Fruit fly (Drosophila melanogaster) whole organism, embryonic: ENCODE measurements around the gene CG12814.

ENCODE experiments used
- Atf3 ChIP-seq: fragments of 200-800 bp; sonication (Bioruptor generic); optimal IDR thresholded peaks from 3 replicates; lab custom pipeline; 2016; ENCODE audit warnings: missing biosample characterization, missing genetic modification characterization
- BtbVII ChIP-seq: fragments of 200-800 bp; sonication (Bioruptor generic); optimal IDR thresholded peaks from 3 replicates; lab custom pipeline; 2017; ENCODE audit warnings: missing biosample characterization, mild to moderate bottlenecking, missing genetic modification characterization
- CG1024 ChIP-seq: fragments of 200-800 bp; sonication (Bioruptor generic); IDR thresholded peaks from 2 replicates; pipeline ENCODE4 v1.3.6; 2022; ENCODE audit warnings: missing biosample characterization, missing genetic modification characterization
- CG10543 ChIP-seq: fragments of 200-800 bp; sonication (Bioruptor generic); optimal IDR thresholded peaks from 3 replicates; lab custom pipeline; 2017; ENCODE audit warnings: missing biosample characterization, mild to moderate bottlenecking, missing genetic modification characterization, moderate library complexity
- CG10959 ChIP-seq: fragments of 200-800 bp; sonication (Bioruptor generic); IDR thresholded peaks from 2 replicates; pipeline ENCODE4 v1.3.6; 2022; ENCODE audit warnings: missing biosample characterization, missing genetic modification characterization
- CG12236 ChIP-seq: fragments of 200-800 bp; sonication (Bioruptor generic); optimal IDR thresholded peaks from 2 replicates; lab custom pipeline; 2016; ENCODE audit warnings: missing biosample characterization, missing genetic modification characterization
- CG14014 ChIP-seq: fragments of 200-800 bp; sonication (Bioruptor generic); IDR thresholded peaks from 2 replicates; pipeline ENCODE4 v1.3.6; 2022; ENCODE audit warnings: missing biosample characterization, missing genetic modification characterization
- CG16815 ChIP-seq: fragments of 200-800 bp; sonication (Bioruptor generic); optimal IDR thresholded peaks from 3 replicates; lab custom pipeline; 2017; ENCODE audit warnings: missing biosample characterization, mild to moderate bottlenecking, missing genetic modification characterization
- CG17568 ChIP-seq: fragments of 200-800 bp; sonication (Bioruptor generic); optimal IDR thresholded peaks from 2 replicates; lab custom pipeline; 2018; ENCODE audit warnings: missing biosample characterization, mild to moderate bottlenecking, missing genetic modification characterization, moderate library complexity
- CG18599 ChIP-seq: fragments of 200-800 bp; sonication (Bioruptor generic); optimal IDR thresholded peaks from 3 replicates; lab custom pipeline; 2017; ENCODE audit warnings: missing biosample characterization, missing genetic modification characterization, mild to moderate bottlenecking, moderate library complexity, missing genetic modification reagents
- CG2889 ChIP-seq: fragments of 200-800 bp; sonication (Bioruptor generic); IDR thresholded peaks from 3 replicates; pipeline ENCODE4 v1.3.6; 2022; ENCODE audit warnings: missing biosample characterization, missing genetic modification characterization
- CG30403 ChIP-seq: fragments of 200-800 bp; sonication (Bioruptor generic); optimal IDR thresholded peaks from 3 replicates; lab custom pipeline; 2016; ENCODE audit warnings: missing biosample characterization, missing genetic modification characterization
- CG3407 ChIP-seq: fragments of 200-800 bp; sonication (Bioruptor generic); optimal IDR thresholded peaks from 2 replicates; lab custom pipeline; 2018; ENCODE audit warnings: missing biosample characterization, mild to moderate bottlenecking, missing genetic modification characterization
- CG34376 ChIP-seq: fragments of 200-800 bp; sonication (Bioruptor generic); optimal IDR thresholded peaks from 2 replicates; lab custom pipeline; 2018; ENCODE audit warnings: missing biosample characterization, mild to moderate bottlenecking, missing genetic modification characterization
- CG4707 ChIP-seq: fragments of 200-800 bp; sonication (Bioruptor generic); optimal IDR thresholded peaks from 2 replicates; lab custom pipeline; 2018; ENCODE audit warnings: missing biosample characterization, mild to moderate bottlenecking, missing genetic modification characterization, moderate library complexity
- CG5953 ChIP-seq: fragments of 200-800 bp; sonication (Bioruptor generic); IDR thresholded peaks from 2 replicates; pipeline ENCODE4 v1.3.6; 2022; ENCODE audit warnings: missing biosample characterization, missing genetic modification characterization
- CG7987 ChIP-seq: fragments of 200-800 bp; sonication (Bioruptor generic); optimal IDR thresholded peaks from 2 replicates; lab custom pipeline; 2018; ENCODE audit warnings: missing biosample characterization, mild to moderate bottlenecking, missing genetic modification characterization, moderate library complexity
- CG8281 ChIP-seq: fragments of 200-800 bp; sonication (Bioruptor generic); optimal IDR thresholded peaks from 2 replicates; lab custom pipeline; 2018; ENCODE audit warnings: missing biosample characterization, mild to moderate bottlenecking, missing genetic modification characterization, moderate library complexity
- Dp ChIP-seq: fragments of 200-800 bp; sonication (Bioruptor generic); optimal IDR thresholded peaks from 2 replicates; lab custom pipeline; 2018; ENCODE audit warnings: missing biosample characterization, mild to moderate bottlenecking, missing genetic modification characterization, moderate library complexity
- Dref ChIP-seq: fragments of 200-800 bp; sonication (Bioruptor generic); IDR thresholded peaks from 2 replicates; pipeline ENCODE4 v1.3.6; 2022; ENCODE audit warnings: missing biosample characterization, missing genetic modification characterization
- E2f2 ChIP-seq: fragments of 200-800 bp; sonication (Bioruptor generic); IDR thresholded peaks from 2 replicates; pipeline ENCODE4 v1.3.6; 2022; ENCODE audit warnings: missing biosample characterization, missing genetic modification characterization
- HmgZ ChIP-seq: fragments of 200-800 bp; sonication (Bioruptor generic); optimal IDR thresholded peaks from 2 replicates; lab custom pipeline; 2018; ENCODE audit warnings: missing biosample characterization, mild to moderate bottlenecking, missing genetic modification characterization
- Lim3 ChIP-seq: fragments of 200-800 bp; sonication (Bioruptor generic); IDR thresholded peaks from 2 replicates; pipeline ENCODE4 v1.3.6; 2022; ENCODE audit warnings: missing biosample characterization, missing genetic modification characterization
- Mes4 ChIP-seq: fragments of 200-800 bp; sonication (Bioruptor generic); optimal IDR thresholded peaks from 2 replicates; lab custom pipeline; 2016; ENCODE audit warnings: missing biosample characterization, missing genetic modification characterization
- NC2α ChIP-seq: fragments of 200-800 bp; sonication (Bioruptor generic); optimal IDR thresholded peaks from 2 replicates; lab custom pipeline; 2016; ENCODE audit warnings: missing biosample characterization, missing genetic modification characterization
- NK7.1 ChIP-seq: fragments of 200-800 bp; sonication (Bioruptor generic); optimal IDR thresholded peaks from 3 replicates; lab custom pipeline; 2016; ENCODE audit warnings: missing biosample characterization, missing genetic modification characterization
- Nf-YB ChIP-seq: fragments of 200-800 bp; sonication (Bioruptor generic); optimal IDR thresholded peaks from 3 replicates; lab custom pipeline; 2019; ENCODE audit warnings: missing biosample characterization, mild to moderate bottlenecking, missing genetic modification characterization, moderate library complexity
- NfI ChIP-seq: fragments of 200-800 bp; sonication (Bioruptor generic); optimal IDR thresholded peaks from 3 replicates; lab custom pipeline; 2018; ENCODE audit warnings: missing biosample characterization, mild to moderate bottlenecking, missing genetic modification characterization, moderate library complexity
- Sry-β ChIP-seq: fragments of 200-800 bp; sonication (Bioruptor generic); optimal IDR thresholded peaks from 2 replicates; lab custom pipeline; 2018; ENCODE audit warnings: missing biosample characterization, mild to moderate bottlenecking, missing genetic modification characterization, moderate library complexity
- al ChIP-seq: fragments of 200-800 bp; sonication (Bioruptor generic); IDR thresholded peaks from 2 replicates; pipeline ENCODE4 v1.3.6; 2022; ENCODE audit warnings: missing biosample characterization, missing genetic modification characterization
- bigmax ChIP-seq: fragments of 200-800 bp; sonication (Bioruptor generic); optimal IDR thresholded peaks from 2 replicates; lab custom pipeline; 2018; ENCODE audit warnings: missing biosample characterization, mild to moderate bottlenecking, missing genetic modification characterization
- cg ChIP-seq: fragments of 200-800 bp; sonication (Bioruptor generic); optimal IDR thresholded peaks from 3 replicates; lab custom pipeline; 2019; ENCODE audit warnings: missing biosample characterization, mild to moderate bottlenecking, missing genetic modification characterization, moderate library complexity
- chm ChIP-seq: fragments of 200-800 bp; sonication (Bioruptor generic); IDR thresholded peaks from 2 replicates; pipeline ENCODE4 v1.3.6; 2022; ENCODE audit warnings: missing biosample characterization, missing genetic modification characterization
- da ChIP-seq: fragments of 200-800 bp; sonication (Bioruptor generic); optimal IDR thresholded peaks from 2 replicates; lab custom pipeline; 2016; ENCODE audit warnings: missing biosample characterization, missing genetic modification characterization
- ewg ChIP-seq: fragments of 200-800 bp; sonication (Bioruptor generic); optimal IDR thresholded peaks from 3 replicates; lab custom pipeline; 2017; ENCODE audit warnings: mild to moderate bottlenecking, missing biosample characterization, missing genetic modification reagents, missing genetic modification characterization
- h ChIP-seq: fragments of >200 bp; optimal IDR thresholded peaks from 2 replicates; lab custom pipeline; 2017
- inv ChIP-seq: fragments of 200-800 bp; sonication (Bioruptor generic); IDR thresholded peaks from 2 replicates; pipeline ENCODE4 v1.3.6; 2022; ENCODE audit warnings: missing biosample characterization, missing genetic modification characterization; ENCODE audit not compliant: partially characterized antibody
- kah ChIP-seq: fragments of 200-800 bp; sonication (Bioruptor generic); optimal IDR thresholded peaks from 2 replicates; lab custom pipeline; 2018; ENCODE audit warnings: missing biosample characterization, mild to moderate bottlenecking, missing genetic modification characterization
- lola ChIP-seq, 3 experiments: fragments of >200 bp in 2 of 3; fragments of 200-800 bp in 1 of 3; sonication (Bioruptor generic) in 1 of 3; optimal IDR thresholded peaks; 2 replicates each; lab custom pipeline; 2017 to 2019; ENCODE audit warnings: missing biosample characterization in 3 of 3, missing genetic modification characterization in 3 of 3, mild to moderate bottlenecking in 1 of 3, moderate library complexity in 1 of 3
- lov ChIP-seq, 2 experiments: fragments of 200-800 bp in 1 of 2; fragments of >200 bp in 1 of 2; sonication (Bioruptor generic) in 1 of 2; IDR thresholded peaks in 1 of 2; optimal IDR thresholded peaks in 1 of 2; 2 replicates in 1 of 2; 3 replicates in 1 of 2; pipeline versions ENCODE4 v1.3.6 to Lab custom; 2017 to 2022; ENCODE audit warnings: missing biosample characterization in 1 of 2, missing genetic modification characterization in 1 of 2
- mam ChIP-seq: fragments of 200-800 bp; sonication (Bioruptor generic); optimal IDR thresholded peaks from 3 replicates; lab custom pipeline; 2016; ENCODE audit warnings: missing biosample characterization, missing genetic modification characterization
- oc ChIP-seq: fragments of 200-800 bp; sonication (Bioruptor generic); optimal IDR thresholded peaks from 2 replicates; lab custom pipeline; 2018; ENCODE audit warnings: missing biosample characterization, mild to moderate bottlenecking, missing genetic modification characterization, moderate library complexity
- onecut ChIP-seq: fragments of 200-800 bp; sonication (Bioruptor generic); IDR thresholded peaks from 2 replicates; pipeline ENCODE4 v1.3.6; 2022; ENCODE audit warnings: missing biosample characterization, missing genetic modification characterization
- pb ChIP-seq: fragments of 200-800 bp; sonication (Bioruptor generic); optimal IDR thresholded peaks from 3 replicates; lab custom pipeline; 2016; ENCODE audit warnings: missing biosample characterization, missing genetic modification characterization
- pros ChIP-seq: fragments of 200-800 bp; sonication (Bioruptor generic); optimal IDR thresholded peaks from 3 replicates; lab custom pipeline; 2019; ENCODE audit warnings: missing biosample characterization, mild to moderate bottlenecking, missing genetic modification characterization, moderate library complexity
- psq ChIP-seq: fragments of 200-800 bp; sonication (Bioruptor generic); optimal IDR thresholded peaks from 2 replicates; lab custom pipeline; 2017; ENCODE audit warnings: missing biosample characterization, missing genetic modification characterization
- schlank ChIP-seq: fragments of 200-800 bp; sonication (Bioruptor generic); optimal IDR thresholded peaks from 2 replicates; lab custom pipeline; 2018; ENCODE audit warnings: missing biosample characterization, mild to moderate bottlenecking, missing genetic modification characterization
- sisA ChIP-seq: fragments of 200-800 bp; sonication (Bioruptor generic); IDR thresholded peaks from 2 replicates; pipeline ENCODE4 v1.3.6; 2022; ENCODE audit warnings: missing biosample characterization, missing genetic modification characterization
- unpg ChIP-seq: fragments of 200-800 bp; sonication (Bioruptor generic); optimal IDR thresholded peaks from 3 replicates; lab custom pipeline; 2018; ENCODE audit warnings: missing biosample characterization, mild to moderate bottlenecking, missing genetic modification characterization, moderate library complexity
- vvl ChIP-seq: fragments of 200-800 bp; sonication (Bioruptor generic); IDR thresholded peaks from 2 replicates; pipeline ENCODE4 v1.3.6; 2022; ENCODE audit warnings: missing biosample characterization, missing genetic modification characterization

Gene CG12814

dm6 chr3R:10213430-10213829 is 24.0 kb upstream of the CG12814 start (continued):
- TF ChIP-seq NfI (GFP tag; lab: Kevin White, UChicago): peak; percentile 63
- TF ChIP-seq schlank (tag; lab: Kevin White, UChicago): no peak
- TF ChIP-seq al (GFP tag; lab: Robert Waterston, UW): no peak
- peak; percentile 66 for TF ChIP-seq kah (GFP tag; lab: Kevin White, UChicago)
- peak; percentile 45 for TF ChIP-seq CG8281 (tag; lab: Kevin White, UChicago)
- no peak for TF ChIP-seq HmgZ (tag; lab: Kevin White, UChicago)
- no peak for TF ChIP-seq CG7987 (GFP tag; lab: Kevin White, UChicago)
- TF ChIP-seq Lim3 (GFP tag; lab: Robert Waterston, UW): peak; percentile 59; the same call in 1 of the 2 replicates
- no peak for TF ChIP-seq bigmax (GFP tag; lab: Kevin White, UChicago)
- peak; percentile 47 for TF ChIP-seq onecut
- peak; percentile 25 for TF ChIP-seq CG16815
- 0 out of 2 replicates have a peak, but pooled peaks have one; percentile 26 for TF ChIP-seq CG10959 (GFP tag; lab: Robert Waterston, UW)
- TF ChIP-seq CG18599 (GFP tag; lab: Kevin White, UChicago): peak; percentile 54
- peak; percentile 46; the same call in 1 of the 2 replicates for TF ChIP-seq CG14014
- TF ChIP-seq unpg (GFP tag; lab: Kevin White, UChicago): peak; percentile 82
- peak; percentile 19 for TF ChIP-seq CG4707 (GFP tag; lab: Kevin White, UChicago)
- no peak for TF ChIP-seq Nf-YB
- TF ChIP-seq CG5953: peak; percentile 45; the same call in 1 of the 2 replicates
- no peak for TF ChIP-seq h
- TF ChIP-seq psq (GFP tag; lab: Kevin White, UChicago): no peak
- TF ChIP-seq CG34376: no peak
- no peak for TF ChIP-seq pb (GFP tag; lab: Kevin White, UChicago)
- TF ChIP-seq BtbVII (GFP tag; lab: Kevin White, UChicago): peak; percentile 37
- peak; percentile 89 for TF ChIP-seq vvl (GFP tag; lab: Robert Waterston, UW)
- TF ChIP-seq ewg: peak; percentile 65
- TF ChIP-seq oc (tag; lab: Kevin White, UChicago): peak; percentile 71
- TF ChIP-seq CG30403: peak; percentile 60
- TF ChIP-seq cg: no peak
- no peak for TF ChIP-seq inv (GFP tag; lab: Robert Waterston, UW)
- TF ChIP-seq E2f2: peak; percentile 45
- no peak for TF ChIP-seq pros (GFP tag; lab: Kevin White, UChicago)
- peak; percentile 64; the same call in 1 of the 2 replicates for TF ChIP-seq CG1024 (GFP tag; lab: Robert Waterston, UW)
- TF ChIP-seq CG12236 (GFP tag; lab: Kevin White, UChicago): no peak
- no peak for TF ChIP-seq NC2α (GFP tag; lab: Kevin White, UChicago)
- TF ChIP-seq Mes4: no peak
- TF ChIP-seq Dref (GFP tag; lab: Robert Waterston, UW): no peak
- TF ChIP-seq Atf3 (GFP tag; lab: Kevin White, UChicago): no peak
- no peak for TF ChIP-seq lola (GFP tag; optimal IDR thresholded peaks at IDR 0.05; lab: Kevin White, UChicago)
- no peak for TF ChIP-seq CG17568 (GFP tag; lab: Kevin White, UChicago)
- TF ChIP-seq CG10543 (GFP tag; lab: Kevin White, UChicago): no peak
- no peak for TF ChIP-seq da
- no peak for TF ChIP-seq chm (GFP tag; lab: Robert Waterston, UW)
- TF ChIP-seq lov (optimal IDR thresholded peaks at IDR 0.05; lab: Kevin White, UChicago): no peak
- TF ChIP-seq lov (GFP tag; IDR thresholded peaks at IDR 0.05; lab: Robert Waterston, UW): peak; percentile 80; the same call in 2 of the 3 replicates
- no peak for TF ChIP-seq mam (GFP tag; lab: Kevin White, UChicago)
- TF ChIP-seq Dp: no peak
- TF ChIP-seq sisA (GFP tag; lab: Robert Waterston, UW): peak; percentile 87
- TF ChIP-seq Sry-β (GFP tag; lab: Kevin White, UChicago): no peak
- 0 out of 3 replicates have a peak, but pooled peaks have one; percentile 57 for TF ChIP-seq CG2889 (GFP tag; lab: Robert Waterston, UW)
- peak; percentile 68 for TF ChIP-seq CG3407
- TF ChIP-seq NK7.1 (GFP tag; lab: Kevin White, UChicago): no peak
